Worm (Caenorhabditis elegans) whole organism, midembryonic: ENCODE data around the gene prp-3.
"Not testable (repeated sequence)": the region's sequence is repeated elsewhere in the genome, so short reads cannot be mapped to it uniquely, and the experiment has no call there.

ENCODE experiments used
- T22C8.4 ChIP-seq: fragments of 200-800 bp; sonication (Bioruptor generic); IDR thresholded peaks from 2 replicates; pipeline ENCODE4 v1.3.6; 2022; ENCODE audit warnings: missing genetic modification characterization, missing compliant biosample characterization
- cog-1 ChIP-seq: sonication (generic microtip); optimal IDR thresholded peaks from 2 replicates; lab custom pipeline; 2016; ENCODE audit warnings: missing genetic modification characterization, missing compliant biosample characterization
- flt-1 ChIP-seq: fragments of 200-800 bp; sonication (Bioruptor generic); IDR thresholded peaks from 2 replicates; pipeline ENCODE4 v1.3.6; 2022; ENCODE audit warnings: missing genetic modification characterization, missing compliant biosample characterization
- klf-2 ChIP-seq: fragments of 200-800 bp; sonication (Bioruptor generic); conservative IDR thresholded peaks from 2 replicates; pipeline ENCODE4 v1.3.6; 2022; ENCODE audit warnings: missing genetic modification reagents, missing genetic modification characterization, missing compliant biosample characterization
- med-1 ChIP-seq: sonication (generic microtip); optimal IDR thresholded peaks from 2 replicates; lab custom pipeline; 2017; ENCODE audit warnings: missing genetic modification characterization, mild to moderate bottlenecking, missing compliant biosample characterization, antibody characterized with exemption, missing genetic modification reagents; ENCODE audit not compliant: insufficient read depth
- ref-1 ChIP-seq: fragments of 200-800 bp; sonication (Bioruptor generic); conservative IDR thresholded peaks from 2 replicates; pipeline ENCODE4 v1.3.6; 2022; ENCODE audit warnings: missing genetic modification reagents, missing genetic modification characterization, missing compliant biosample characterization
- tab-1 ChIP-seq: fragments of 200-800 bp; sonication (Bioruptor generic); IDR thresholded peaks from 2 replicates; pipeline ENCODE4 v1.3.6; 2022; ENCODE audit warnings: missing genetic modification characterization, missing compliant biosample characterization
- ztf-23 ChIP-seq: fragments of 200-800 bp; sonication (Bioruptor generic); IDR thresholded peaks from 2 replicates; pipeline ENCODE4 v1.3.6; 2022; ENCODE audit warnings: missing genetic modification reagents, missing genetic modification characterization, missing compliant biosample characterization
- ztf-29 ChIP-seq: fragments of 200-800 bp; sonication (Bioruptor generic); IDR thresholded peaks from 2 replicates; pipeline ENCODE4 v1.3.6; 2022; ENCODE audit warnings: missing genetic modification reagents, missing genetic modification characterization, missing compliant biosample characterization

prp-3 gene

DNA sequence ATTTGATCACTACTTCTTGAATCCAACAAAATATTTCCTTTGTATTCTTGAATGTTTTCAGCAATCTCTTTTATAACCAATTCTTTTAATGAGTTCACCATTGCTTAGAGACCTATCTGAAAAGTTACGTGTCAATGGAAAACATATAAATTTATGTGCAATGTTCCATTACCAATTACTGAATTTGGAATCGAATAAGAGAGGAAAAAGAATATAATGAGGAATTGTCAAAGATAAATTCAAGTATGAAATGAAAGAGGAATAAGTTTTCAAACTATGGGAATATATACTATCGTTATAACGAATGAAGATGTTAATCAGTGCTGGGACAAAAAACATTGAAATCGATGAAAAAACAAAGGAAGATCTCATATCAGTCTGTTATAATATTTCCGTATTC is 23.2 kb upstream of the prp-3 start, which contains the start of gene H04D03.4:
Gene H04D03.4 (minus strand): TSS at position 101 of the 400 bp plus-strand sequence.
- no peak for TF ChIP-seq tab-1 (GFP tag; lab: Robert Waterston, UW)
- no peak for TF ChIP-seq cog-1 (tag; lab: Kevin White, UChicago)
- TF ChIP-seq ztf-23 (GFP tag; lab: Robert Waterston, UW) = no peak
- no peak for TF ChIP-seq med-1 (GFP tag; lab: Kevin White, UChicago)
- TF ChIP-seq klf-2 (GFP tag; lab: Robert Waterston, UW) = no peak
- TF ChIP-seq ztf-29 (GFP tag; lab: Robert Waterston, UW) = no peak
- no peak for TF ChIP-seq T22C8.4 (GFP tag; lab: Robert Waterston, UW)
- TF ChIP-seq flt-1 (GFP tag; lab: Robert Waterston, UW) = no peak
- TF ChIP-seq ref-1 (GFP tag; lab: Robert Waterston, UW) = no peak

DNA sequence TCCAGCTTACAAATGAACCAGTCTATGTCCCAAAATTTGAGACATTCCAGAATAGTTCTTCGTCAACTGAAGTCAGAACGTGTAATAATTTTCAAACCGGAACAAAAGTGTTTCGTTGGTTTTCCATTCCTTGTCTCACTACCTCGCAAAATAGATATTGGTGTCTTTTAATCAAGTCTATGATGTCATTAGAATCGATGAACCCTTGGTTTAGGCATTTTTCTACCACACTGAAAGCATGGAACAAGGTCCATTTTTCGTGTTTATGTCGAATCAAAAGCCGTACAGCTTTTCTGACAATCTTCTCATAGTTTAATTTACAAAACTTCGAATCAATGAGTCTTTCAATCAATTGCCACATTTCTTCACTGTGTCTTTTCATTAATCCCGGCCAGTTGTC is 18.9 kb upstream of the prp-3 start, which contains the start of gene H04D03.7:
Gene H04D03.7 (minus strand): TSS at position 101 of the 400 bp plus-strand sequence.
- TF ChIP-seq cog-1 (tag; lab: Kevin White, UChicago) = no peak
- TF ChIP-seq ztf-29 (GFP tag; lab: Robert Waterston, UW) = no peak
- TF ChIP-seq tab-1 (GFP tag; lab: Robert Waterston, UW) = no peak
- TF ChIP-seq T22C8.4 (GFP tag; lab: Robert Waterston, UW) = no peak
- TF ChIP-seq klf-2 (GFP tag; lab: Robert Waterston, UW) = no peak
- no peak for TF ChIP-seq ztf-23 (GFP tag; lab: Robert Waterston, UW)
- TF ChIP-seq flt-1 (GFP tag; lab: Robert Waterston, UW) = no peak
- TF ChIP-seq med-1 (GFP tag; lab: Kevin White, UChicago) = no peak
- TF ChIP-seq ref-1 (GFP tag; lab: Robert Waterston, UW) = no peak

DNA sequence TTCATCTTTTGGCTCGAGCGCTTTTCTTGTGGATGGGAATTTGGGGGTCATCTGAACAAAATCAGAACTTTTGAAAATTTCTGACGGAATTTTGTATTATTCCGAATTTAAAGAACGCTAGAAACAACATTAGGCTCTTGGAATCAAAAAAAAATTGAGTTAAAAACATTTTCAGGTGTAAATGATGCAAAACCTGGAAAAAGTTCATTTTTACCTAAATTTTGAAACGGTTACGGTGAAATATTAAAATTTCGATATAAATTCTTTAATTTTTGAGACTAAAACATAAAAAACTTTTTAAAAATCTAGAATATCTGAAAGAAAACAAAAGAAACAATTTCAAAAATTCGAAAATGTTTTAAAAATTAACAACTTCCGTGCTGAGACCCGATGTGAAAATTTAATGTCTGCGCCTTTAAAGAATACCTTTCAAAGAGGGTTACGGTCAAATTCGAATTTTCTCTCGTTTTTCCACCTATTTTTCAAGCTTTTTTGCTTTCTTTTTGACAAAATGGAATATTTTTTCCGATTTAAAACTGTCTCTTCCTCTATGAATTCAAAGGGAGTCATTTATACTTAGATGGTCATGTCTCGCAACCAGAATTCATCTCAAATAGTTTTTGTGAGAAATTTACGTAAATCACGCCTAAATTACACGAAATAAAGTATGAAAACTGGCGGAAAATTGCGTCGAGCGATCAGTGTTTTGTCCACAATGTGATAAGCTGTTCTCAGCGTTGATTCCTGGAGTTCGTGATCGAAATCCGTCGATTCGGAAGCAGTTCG is 14.8 kb upstream of the prp-3 start, which contains the start of the genes H04D03.2 and ecps-2:
Gene H04D03.2 (minus strand): TSS at position 51 of the 786 bp plus-strand sequence.
Gene ecps-2 (plus strand): TSS at position 736 of the 786 bp plus-strand sequence.
- TF ChIP-seq klf-2 (GFP tag; lab: Robert Waterston, UW) (no peak), ref-1 (GFP tag; lab: Robert Waterston, UW) (no peak), ztf-23 (GFP tag; lab: Robert Waterston, UW) (no peak), med-1 (GFP tag; lab: Kevin White, UChicago) (no peak), tab-1 (GFP tag; lab: Robert Waterston, UW) (no peak), T22C8.4 (GFP tag; lab: Robert Waterston, UW) (no peak), ztf-29 (GFP tag; lab: Robert Waterston, UW) (no peak), cog-1 (tag; lab: Kevin White, UChicago) (no peak), flt-1 (GFP tag; lab: Robert Waterston, UW) (no peak)

DNA sequence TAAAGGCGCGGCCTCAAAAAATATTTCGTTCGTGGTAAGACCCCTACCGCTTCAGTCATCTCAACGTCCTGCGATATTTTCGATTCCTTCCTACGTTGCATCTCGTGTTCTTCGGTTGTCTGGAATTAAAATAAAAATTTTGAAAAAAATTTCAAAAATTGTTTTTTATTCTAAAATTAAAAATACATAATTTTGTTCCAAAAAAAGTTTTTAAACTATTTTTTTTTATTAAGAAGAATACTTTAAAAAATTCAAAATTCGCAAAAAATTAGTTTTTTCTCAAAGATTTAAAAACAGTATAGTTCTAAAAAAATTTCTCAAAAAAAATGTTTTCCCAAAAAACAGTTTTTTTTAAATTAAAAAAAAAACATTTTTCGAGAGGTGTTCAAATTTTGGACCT is 11.0 kb upstream of the prp-3 start, which contains the start of gene H04D03.6:
Gene H04D03.6 (minus strand): TSS at position 101 of the 400 bp plus-strand sequence.
- TF ChIP-seq ztf-29, ref-1, tab-1 (GFP tag; lab: Robert Waterston, UW): not testable (repeated sequence)

DNA sequence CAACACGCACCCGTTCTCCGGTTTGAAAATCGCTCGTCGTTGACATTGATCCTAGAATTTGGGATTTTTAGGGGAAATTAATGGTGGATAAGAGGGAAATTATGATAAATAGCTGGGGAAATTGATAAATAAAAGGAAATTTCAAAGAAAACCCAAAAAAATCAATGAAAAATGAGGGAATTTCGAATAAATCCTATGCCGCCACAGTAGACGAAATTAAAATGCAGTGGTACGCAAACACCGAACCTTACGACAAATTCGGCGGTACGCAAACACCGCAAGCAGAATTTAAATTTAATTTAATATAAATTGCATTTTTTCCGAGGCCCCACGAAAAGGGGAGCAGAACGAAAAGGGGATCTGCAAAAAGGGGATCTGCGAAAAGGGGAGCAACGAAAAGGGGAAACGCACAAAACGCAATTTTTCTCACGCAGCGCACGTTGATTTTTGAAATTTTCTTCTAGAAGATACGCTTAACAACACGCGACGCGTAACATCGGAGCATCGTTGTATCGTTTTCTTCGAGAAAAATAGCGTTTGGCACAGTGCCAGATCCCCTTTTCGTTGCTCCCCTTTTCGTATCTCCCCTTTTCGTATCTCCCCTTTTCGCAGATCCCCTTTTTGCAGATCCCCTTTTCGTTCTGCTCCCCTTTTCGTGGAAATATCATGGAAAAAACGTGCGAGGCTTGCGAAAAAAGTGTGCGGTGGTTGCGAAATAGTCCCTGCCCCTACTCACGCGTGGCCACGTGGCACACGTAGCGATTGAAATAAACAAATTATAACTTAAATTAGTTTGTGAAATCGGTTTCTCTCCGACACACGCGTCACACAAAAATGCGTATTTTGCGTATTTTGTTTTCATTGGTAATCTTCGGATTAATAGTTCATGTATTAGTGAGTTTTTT is 8.4 kb upstream of the prp-3 start, which contains the start of the genes smrd-1 and enu-3.1:
Gene smrd-1 (minus strand): TSS at position 51 of the 905 bp plus-strand sequence.
Gene enu-3.1 (plus strand): TSS at position 339 of the 905 bp plus-strand sequence.
- TF ChIP-seq flt-1 (GFP tag; lab: Robert Waterston, UW) = peak; percentile 72
- TF ChIP-seq ztf-23 (GFP tag; lab: Robert Waterston, UW) = peak; percentile 84
- 0 out of 2 replicates have a peak, but pooled peaks have one; percentile 33 for TF ChIP-seq klf-2 (GFP tag; lab: Robert Waterston, UW)
- peak; percentile 34; the same call in 1 of the 2 replicates for TF ChIP-seq ztf-29 (GFP tag; lab: Robert Waterston, UW)

DNA sequence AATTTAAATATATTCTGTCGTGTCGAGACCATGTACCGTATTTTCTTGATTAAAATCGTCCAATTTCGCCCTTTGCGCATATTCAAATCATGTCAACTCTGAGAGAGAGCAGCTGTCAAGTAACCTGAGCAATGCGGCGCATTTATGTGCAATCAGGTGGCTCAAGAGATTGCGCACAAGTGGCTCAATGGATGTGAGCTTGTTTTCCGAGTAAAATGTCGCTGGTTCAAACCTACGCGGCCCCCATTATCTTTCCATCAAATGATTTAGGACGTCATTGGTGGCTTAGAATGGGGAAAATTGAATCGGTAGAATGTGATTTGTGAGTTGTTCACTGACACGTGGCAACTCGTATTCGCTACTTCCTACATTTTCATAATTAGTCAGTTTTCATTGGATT is 4.3 kb upstream of the prp-3 start:
- TF ChIP-seq med-1 (GFP tag; lab: Kevin White, UChicago) (no peak), klf-2 (GFP tag; lab: Robert Waterston, UW) (no peak; the same call in 1 of the 2 replicates), tab-1 (GFP tag; lab: Robert Waterston, UW) (peak; percentile 79), cog-1 (tag; lab: Kevin White, UChicago) (peak; percentile 52), flt-1 (GFP tag; lab: Robert Waterston, UW) (peak; percentile 83), T22C8.4 (GFP tag; lab: Robert Waterston, UW) (peak; percentile 51; the same call in 1 of the 2 replicates), ztf-29 (GFP tag; lab: Robert Waterston, UW) (no peak), ztf-23 (GFP tag; lab: Robert Waterston, UW) (peak; percentile 71; the same call in 1 of the 2 replicates), ref-1 (GFP tag; lab: Robert Waterston, UW) (peak; percentile 59; the same call in 1 of the 2 replicates)

DNA sequence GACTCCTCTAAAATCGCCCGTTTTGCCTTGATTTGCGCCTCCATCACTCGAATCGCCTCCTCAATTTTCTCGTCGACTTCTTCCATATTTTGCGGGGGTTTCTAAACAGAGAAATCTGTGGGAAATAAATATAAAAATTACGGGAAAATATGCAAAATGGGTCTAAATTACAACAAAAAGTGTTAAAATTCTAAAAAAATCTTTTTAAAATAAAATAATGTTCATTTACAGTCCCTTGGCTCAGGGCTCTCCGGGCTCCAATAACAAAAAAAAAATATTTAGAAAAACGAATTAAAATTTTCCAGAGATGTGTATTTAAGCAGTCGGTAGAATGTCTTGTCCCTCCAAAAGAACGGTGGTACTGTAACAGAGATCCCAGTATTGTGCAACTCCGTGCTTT is 3.9 kb downstream of the prp-3 start, which contains the start of gene M03C11.6:
Gene M03C11.6 (minus strand): TSS at position 101 of the 400 bp plus-strand sequence.
- TF ChIP-seq klf-2 (GFP tag; lab: Robert Waterston, UW) (no peak), tab-1 (GFP tag; lab: Robert Waterston, UW) (no peak), cog-1 (tag; lab: Kevin White, UChicago) (no peak), ztf-23 (GFP tag; lab: Robert Waterston, UW) (no peak), med-1 (GFP tag; lab: Kevin White, UChicago) (no peak), T22C8.4 (GFP tag; lab: Robert Waterston, UW) (no peak), ztf-29 (GFP tag; lab: Robert Waterston, UW) (no peak), flt-1 (GFP tag; lab: Robert Waterston, UW) (no peak), ref-1 (GFP tag; lab: Robert Waterston, UW) (no peak)
